Fruit fly (Drosophila melanogaster): ENCODE measurements around the gene MED24.

MED24 gene

DNA sequence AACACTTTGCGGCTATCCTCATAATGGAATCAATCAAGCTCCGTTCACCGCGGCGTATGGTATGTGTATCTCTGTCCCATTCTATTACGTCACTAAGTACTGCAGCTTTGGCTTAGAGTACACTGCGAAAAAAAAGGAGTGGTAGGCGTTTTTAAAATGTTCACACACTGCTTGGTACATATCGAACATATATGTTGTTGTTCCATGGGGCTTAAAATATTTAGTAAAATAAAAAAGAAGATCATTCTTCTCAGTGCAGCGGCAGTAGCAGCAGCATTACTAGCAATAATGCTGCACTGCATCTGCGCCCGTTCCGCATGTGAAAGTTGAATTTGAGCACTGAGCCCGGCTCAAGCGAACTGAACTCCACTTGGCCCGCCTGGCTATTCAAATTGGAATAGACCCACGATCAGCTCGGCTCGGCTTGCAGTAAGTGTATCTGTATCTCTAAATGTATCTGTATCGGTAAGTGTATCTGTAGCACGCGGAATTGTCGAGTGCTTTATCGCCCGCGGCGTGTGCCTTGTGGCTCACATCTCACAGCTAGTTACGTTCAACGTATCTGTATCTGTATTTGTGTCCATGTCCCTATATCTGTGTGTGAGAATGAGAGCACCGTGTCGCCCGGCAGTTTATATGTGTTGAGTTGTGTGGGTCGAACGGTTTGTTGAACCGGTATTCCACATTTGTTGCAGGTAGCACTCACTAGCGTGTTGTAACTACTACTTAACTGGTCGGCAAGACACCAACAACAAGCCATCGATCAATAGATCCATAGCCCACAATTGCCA lies 37.7 kb upstream of the MED24 start (continued):
- TF ChIP-seq PHDP (tag; optimal IDR thresholded peaks at IDR 0.05) (peak; percentile 49), Max (GFP tag; optimal IDR thresholded peaks at IDR 0.05) (peak; percentile 29), lab (GFP tag; optimal IDR thresholded peaks at IDR 0.05) (peak; percentile 47), Dp (GFP tag; optimal IDR thresholded peaks at IDR 0.05) (no peak), pros (GFP tag; optimal IDR thresholded peaks at IDR 0.05) (no peak), wek (GFP tag; optimal IDR thresholded peaks at IDR 0.05) (no peak), CG31224 (GFP tag; IDR thresholded peaks at IDR 0.05) (no peak), jumu (GFP tag; optimal IDR thresholded peaks at IDR 0.05) (peak; percentile 27), Dip3 (GFP tag; optimal IDR thresholded peaks at IDR 0.05) (no peak), ssp (GFP tag; IDR thresholded peaks at IDR 0.05) (peak; percentile 33; the same call in 1 of the 2 replicates), Optix (GFP tag; IDR thresholded peaks at IDR 0.05) (peak; percentile 60; the same call in 2 of the 3 replicates), NFAT (GFP tag; IDR thresholded peaks at IDR 0.05) (no peak), CG34422 (GFP tag; IDR thresholded peaks at IDR 0.05) (peak; percentile 70; the same call in 2 of the 3 replicates), vnd (GFP tag; IDR thresholded peaks at IDR 0.05; ENCODE audit: partially characterized antibody) (no peak), Blimp-1 (GFP tag; optimal IDR thresholded peaks at IDR 0.05) (peak; percentile 65), CG8089 (GFP tag; optimal IDR thresholded peaks at IDR 0.05) (peak; percentile 22), Adf1 (GFP tag; IDR thresholded peaks at IDR 0.05) (no peak), fu2 (GFP tag; optimal IDR thresholded peaks at IDR 0.05) (no peak), CG18011 (GFP tag; optimal IDR thresholded peaks at IDR 0.05) (no peak), CG12769 (tag; optimal IDR thresholded peaks at IDR 0.05) (peak; percentile 5), CG14441 (GFP tag; IDR thresholded peaks at IDR 0.05) (peak; percentile 66), Six4 (GFP tag; optimal IDR thresholded peaks at IDR 0.05) (peak; percentile 1), ftz-f1 (GFP tag; optimal IDR thresholded peaks at IDR 0.05) (no peak), CG2120 (GFP tag; optimal IDR thresholded peaks at IDR 0.05) (no peak), pum (GFP tag; optimal IDR thresholded peaks at IDR 0.05) (peak; percentile 54), ERR (GFP tag; optimal IDR thresholded peaks at IDR 0.05) (no peak), CG15479 (GFP tag; optimal IDR thresholded peaks at IDR 0.05) (no peak), CG31441 (GFP tag; IDR thresholded peaks at IDR 0.05) (peak; percentile 61), hkb (optimal IDR thresholded peaks at IDR 0.05) (no peak), hkb (GFP tag; IDR thresholded peaks at IDR 0.05) (peak; percentile 76), bcd (GFP tag; optimal IDR thresholded peaks at IDR 0.05) (peak; percentile 41), Lpt (GFP tag; optimal IDR thresholded peaks at IDR 0.05) (no peak), Atf6 (GFP tag; IDR thresholded peaks at IDR 0.05) (no peak), Ets97D (GFP tag; optimal IDR thresholded peaks at IDR 0.05) (no peak), CG30020 (tag; optimal IDR thresholded peaks at IDR 0.05) (no peak), zfh1 (GFP tag; IDR thresholded peaks at IDR 0.05) (peak; percentile 44; the same call in 1 of the 3 replicates), TFAM (GFP tag; optimal IDR thresholded peaks at IDR 0.05) (no peak), run (tag; optimal IDR thresholded peaks at IDR 0.05) (no peak), bab2 (GFP tag; optimal IDR thresholded peaks at IDR 0.05) (peak; percentile 54), Rfx (GFP tag; IDR thresholded peaks at IDR 0.05) (peak; percentile 22; the same call in 1 of the 2 replicates), CG12155 (GFP tag; optimal IDR thresholded peaks at IDR 0.05) (no peak), sc (optimal IDR thresholded peaks at IDR 0.05) (no peak), sc (GFP tag; optimal IDR thresholded peaks at IDR 0.05) (peak; percentile 1), Neu2 (GFP tag; optimal IDR thresholded peaks at IDR 0.05; ENCODE audit: borderline replicate concordance) (no peak), Med (GFP tag) (peak; percentile 84), Sox100B (GFP tag; optimal IDR thresholded peaks at IDR 0.05) (peak; percentile 60), crol (GFP tag; IDR thresholded peaks at IDR 0.05) (no peak), stwl (tag; optimal IDR thresholded peaks at IDR 0.05) (no peak), emc (GFP tag; optimal IDR thresholded peaks at IDR 0.05) (no peak), ato (GFP tag; IDR thresholded peaks at IDR 0.05; ENCODE audit: partially characterized antibody) (no peak), CG4404 (GFP tag; IDR thresholded peaks at IDR 0.05) (no peak)

Data from whole organism, embryonic.